Fruit fly (Drosophila melanogaster) whole organism, embryonic: ENCODE results near the gene CG6067.

Experiments
- Atf6 ChIP-seq: fragments of 200-800 bp; sonication (Bioruptor generic); IDR thresholded peaks from 2 replicates; pipeline ENCODE4 v1.3.6; 2022; ENCODE audit warnings: missing biosample characterization, missing genetic modification characterization
- CG10366 ChIP-seq: fragments of 200-800 bp; sonication (Bioruptor generic); IDR thresholded peaks from 2 replicates; pipeline ENCODE4 v1.3.6; 2022; ENCODE audit warnings: missing biosample characterization, missing genetic modification characterization
- CG12155 ChIP-seq: fragments of 200-800 bp; sonication (Bioruptor generic); optimal IDR thresholded peaks from 3 replicates; lab custom pipeline; 2016; ENCODE audit warnings: missing biosample characterization, missing genetic modification characterization
- CG12769 ChIP-seq: fragments of 200-800 bp; sonication (Bioruptor generic); optimal IDR thresholded peaks from 2 replicates; lab custom pipeline; 2019; ENCODE audit warnings: missing biosample characterization, mild to moderate bottlenecking, missing genetic modification characterization, moderate library complexity
- CG12942 ChIP-seq: fragments of 200-800 bp; sonication (Bioruptor generic); optimal IDR thresholded peaks from 3 replicates; lab custom pipeline; 2016; ENCODE audit warnings: missing biosample characterization, missing genetic modification characterization
- CG13287 ChIP-seq: fragments of 200-800 bp; sonication (Bioruptor generic); IDR thresholded peaks from 2 replicates; pipeline ENCODE4 v1.3.6; 2022; ENCODE audit warnings: missing biosample characterization, missing genetic modification characterization; ENCODE audit not compliant: partially characterized antibody
- CG1529 ChIP-seq: fragments of 200-800 bp; sonication (Bioruptor generic); optimal IDR thresholded peaks from 3 replicates; lab custom pipeline; 2018; ENCODE audit warnings: missing biosample characterization, missing genetic modification characterization
- CG15601 ChIP-seq: fragments of 200-800 bp; sonication (Bioruptor generic); optimal IDR thresholded peaks from 3 replicates; lab custom pipeline; 2019; ENCODE audit warnings: missing biosample characterization, mild to moderate bottlenecking, missing genetic modification characterization, moderate library complexity
- CG17612 ChIP-seq: fragments of 200-800 bp; sonication (Bioruptor generic); IDR thresholded peaks from 2 replicates; pipeline ENCODE4 v1.3.6; 2022; ENCODE audit warnings: missing biosample characterization, missing genetic modification characterization
- CG17829 ChIP-seq: fragments of 200-800 bp; optimal IDR thresholded peaks from 2 replicates; lab custom pipeline; 2019; ENCODE audit warnings: missing biosample characterization, mild to moderate bottlenecking, missing genetic modification characterization, moderate library complexity
- CG4328 ChIP-seq: fragments of 200-800 bp; sonication (Bioruptor generic); optimal IDR thresholded peaks from 3 replicates; lab custom pipeline; 2017; ENCODE audit warnings: missing biosample characterization, missing genetic modification reagents, missing genetic modification characterization
- CG7271 ChIP-seq: fragments of 200-800 bp; sonication (Bioruptor generic); optimal IDR thresholded peaks from 2 replicates; lab custom pipeline; 2018; ENCODE audit warnings: missing biosample characterization, mild to moderate bottlenecking, missing genetic modification characterization, moderate library complexity
- CG7786 ChIP-seq: fragments of 200-800 bp; sonication (Bioruptor generic); optimal IDR thresholded peaks from 2 replicates; lab custom pipeline; 2016; ENCODE audit warnings: missing biosample characterization, missing genetic modification characterization
- CG8765 ChIP-seq: fragments of 200-800 bp; sonication (Bioruptor generic); IDR thresholded peaks from 2 replicates; pipeline ENCODE4 v1.3.6; 2022; ENCODE audit warnings: missing biosample characterization, missing genetic modification characterization
- CG9727 ChIP-seq: fragments of 200-800 bp; sonication (Bioruptor generic); optimal IDR thresholded peaks from 3 replicates; lab custom pipeline; 2017; ENCODE audit warnings: missing biosample characterization, mild to moderate bottlenecking, missing genetic modification characterization
- D ChIP-seq, 2 experiments: fragments of 200-800 bp in 1 of 2; fragments of >200 bp in 1 of 2; sonication (Bioruptor generic) in 1 of 2; optimal IDR thresholded peaks; 2 replicates in 1 of 2; 3 replicates in 1 of 2; lab custom pipeline; 2017; ENCODE audit warnings: mild to moderate bottlenecking in 1 of 2, missing biosample characterization in 1 of 2, missing genetic modification characterization in 1 of 2, missing genetic modification reagents in 1 of 2
- Dip3 ChIP-seq: fragments of 200-800 bp; sonication (Bioruptor generic); optimal IDR thresholded peaks from 3 replicates; lab custom pipeline; 2016; ENCODE audit warnings: missing biosample characterization, missing genetic modification characterization
- Dp ChIP-seq: fragments of 200-800 bp; sonication (Bioruptor generic); optimal IDR thresholded peaks from 2 replicates; lab custom pipeline; 2018; ENCODE audit warnings: missing biosample characterization, mild to moderate bottlenecking, missing genetic modification characterization, moderate library complexity
- Drgx ChIP-seq: fragments of 200-800 bp; sonication (Bioruptor generic); IDR thresholded peaks from 2 replicates; pipeline ENCODE4 v1.3.6; 2022; ENCODE audit warnings: missing biosample characterization, missing genetic modification characterization
- H15 ChIP-seq: fragments of 200-800 bp; sonication (Bioruptor generic); IDR thresholded peaks from 3 replicates; pipeline ENCODE4 v1.3.6; 2022; ENCODE audit warnings: missing biosample characterization, missing genetic modification characterization
- HLH3B ChIP-seq: fragments of 200-800 bp; sonication (Bioruptor generic); IDR thresholded peaks from 2 replicates; pipeline ENCODE4 v1.3.6; 2022; ENCODE audit warnings: missing biosample characterization, missing genetic modification characterization
- HLH4C ChIP-seq: fragments of 200-800 bp; sonication (Bioruptor generic); IDR thresholded peaks from 3 replicates; pipeline ENCODE4 v1.3.6; 2022; ENCODE audit warnings: missing biosample characterization, missing genetic modification characterization; ENCODE audit not compliant: partially characterized antibody
- HLH54F ChIP-seq: fragments of 200-800 bp; sonication (Bioruptor generic); optimal IDR thresholded peaks from 3 replicates; lab custom pipeline; 2016; ENCODE audit warnings: missing biosample characterization, missing genetic modification characterization
- Hand ChIP-seq: fragments of 200-800 bp; sonication (Bioruptor generic); optimal IDR thresholded peaks from 2 replicates; lab custom pipeline; 2017; ENCODE audit warnings: mild to moderate bottlenecking, missing biosample characterization, missing genetic modification reagents, missing genetic modification characterization
- Hey ChIP-seq: fragments of 200-800 bp; sonication (Bioruptor generic); optimal IDR thresholded peaks from 3 replicates; lab custom pipeline; 2018; ENCODE audit warnings: missing biosample characterization, mild to moderate bottlenecking, missing genetic modification characterization
- Hr39 ChIP-seq: fragments of >200 bp; optimal IDR thresholded peaks from 2 replicates; lab custom pipeline; 2017
- NfI ChIP-seq: fragments of 200-800 bp; sonication (Bioruptor generic); optimal IDR thresholded peaks from 3 replicates; lab custom pipeline; 2018; ENCODE audit warnings: missing biosample characterization, mild to moderate bottlenecking, missing genetic modification characterization, moderate library complexity
- ab ChIP-seq: fragments of 200-800 bp; sonication (Bioruptor generic); optimal IDR thresholded peaks from 2 replicates; lab custom pipeline; 2016; ENCODE audit warnings: missing biosample characterization, missing genetic modification characterization
- aop ChIP-seq: fragments of 200-800 bp; sonication (Bioruptor generic); IDR thresholded peaks from 2 replicates; pipeline ENCODE4 v1.3.6; 2022; ENCODE audit warnings: missing biosample characterization, missing genetic modification characterization
- caup ChIP-seq: fragments of 200-800 bp; sonication (Bioruptor generic); optimal IDR thresholded peaks from 3 replicates; lab custom pipeline; 2017; ENCODE audit warnings: missing biosample characterization, mild to moderate bottlenecking, missing genetic modification characterization, moderate library complexity; ENCODE audit not compliant: severe bottlenecking
- chif ChIP-seq, 2 experiments: fragments of 200-800 bp; sonication (Bioruptor generic); optimal IDR thresholded peaks; 3 replicates each; lab custom pipeline; 2016; ENCODE audit warnings: missing biosample characterization in 2 of 2, missing genetic modification characterization in 2 of 2
- ci ChIP-seq: fragments of 200-800 bp; sonication (Bioruptor generic); IDR thresholded peaks from 3 replicates; pipeline ENCODE4 v1.3.6; 2022; ENCODE audit warnings: missing biosample characterization, missing genetic modification characterization
- eyg ChIP-seq: fragments of 200-800 bp; sonication (Bioruptor generic); optimal IDR thresholded peaks from 3 replicates; lab custom pipeline; 2016; ENCODE audit warnings: missing biosample characterization, missing genetic modification characterization
- gem ChIP-seq: fragments of 200-800 bp; sonication (Bioruptor generic); optimal IDR thresholded peaks from 2 replicates; lab custom pipeline; 2019; ENCODE audit warnings: missing biosample characterization, mild to moderate bottlenecking, missing genetic modification characterization, moderate library complexity
- h ChIP-seq: fragments of >200 bp; optimal IDR thresholded peaks from 2 replicates; lab custom pipeline; 2017
- hbn ChIP-seq: fragments of 200-800 bp; sonication (Bioruptor generic); IDR thresholded peaks from 2 replicates; pipeline ENCODE4 v1.3.6; 2022; ENCODE audit warnings: missing biosample characterization, missing genetic modification characterization; ENCODE audit not compliant: partially characterized antibody
- ind ChIP-seq: fragments of 200-800 bp; sonication (Bioruptor generic); optimal IDR thresholded peaks from 3 replicates; lab custom pipeline; 2016; ENCODE audit warnings: missing biosample characterization, missing genetic modification characterization
- insv ChIP-seq, 2 experiments: fragments of 200-800 bp; sonication (Bioruptor generic); optimal IDR thresholded peaks; 3 replicates each; lab custom pipeline; 2016 to 2018; ENCODE audit warnings: missing biosample characterization in 2 of 2, missing genetic modification characterization in 2 of 2
- jumu ChIP-seq: fragments of 200-800 bp; sonication (Bioruptor generic); optimal IDR thresholded peaks from 3 replicates; lab custom pipeline; 2016; ENCODE audit warnings: missing biosample characterization, missing genetic modification characterization
- kay ChIP-seq: fragments of 200-800 bp; sonication (Bioruptor generic); optimal IDR thresholded peaks from 2 replicates; lab custom pipeline; 2016; ENCODE audit warnings: missing biosample characterization, missing genetic modification characterization
- lmd ChIP-seq: fragments of 200-800 bp; sonication (Bioruptor generic); IDR thresholded peaks from 2 replicates; pipeline ENCODE4 v1.3.6; 2022; ENCODE audit warnings: missing biosample characterization, missing genetic modification characterization
- peb ChIP-seq: fragments of 200-800 bp; sonication (Bioruptor generic); IDR thresholded peaks from 2 replicates; pipeline ENCODE4 v1.3.6; 2022; ENCODE audit warnings: missing biosample characterization, missing genetic modification characterization
- ranshi ChIP-seq: fragments of 200-800 bp; sonication (Bioruptor generic); IDR thresholded peaks from 2 replicates; pipeline ENCODE4 v1.3.6; 2022; ENCODE audit warnings: missing biosample characterization, missing genetic modification characterization
- row ChIP-seq: fragments of 200-800 bp; sonication (Bioruptor generic); IDR thresholded peaks from 3 replicates; pipeline ENCODE4 v1.3.6; 2022; ENCODE audit warnings: missing biosample characterization, missing genetic modification characterization
- sens ChIP-seq: fragments of 200-800 bp; sonication (Bioruptor generic); peaks from one replicate; lab custom pipeline; 2016; ENCODE audit warnings: missing biosample characterization, missing genetic modification characterization
- slbo ChIP-seq: fragments of 200-800 bp; sonication (Bioruptor generic); IDR thresholded peaks from 2 replicates; pipeline ENCODE4 v1.3.6; 2022; ENCODE audit warnings: missing biosample characterization, missing genetic modification characterization
- stwl ChIP-seq: fragments of 200-800 bp; sonication (Bioruptor generic); optimal IDR thresholded peaks from 3 replicates; lab custom pipeline; 2018; ENCODE audit warnings: missing biosample characterization, mild to moderate bottlenecking, missing genetic modification characterization, moderate library complexity
- yki ChIP-seq: fragments of >200 bp; optimal IDR thresholded peaks from 3 replicates; lab custom pipeline; 2018

The CG6067 gene

dm6 chrX:5920932-5921331 lies 34.5 kb upstream of the CG6067 start:
- TF ChIP-seq ind (GFP tag; lab: Kevin White, UChicago) (no peak), HLH4C (GFP tag; lab: Robert Waterston, UW) (0 out of 3 replicates have a peak, but pooled peaks have one; percentile 25), sens (peak; percentile 31), Drgx (GFP tag; lab: Robert Waterston, UW) (0 out of 2 replicates have a peak, but pooled peaks have one; percentile 6)

dm6 chrX:5922057-5922456 lies 33.4 kb upstream of the CG6067 start:
- TF ChIP-seq eyg (no peak), CG17829 (tag; lab: Kevin White, UChicago) (no peak), lmd (GFP tag; lab: Robert Waterston, UW) (no peak), row (GFP tag; lab: Robert Waterston, UW) (0 out of 3 replicates have a peak, but pooled peaks have one; percentile 28), ranshi (GFP tag; lab: Robert Waterston, UW) (no peak), CG13287 (GFP tag; lab: Robert Waterston, UW) (0 out of 2 replicates have a peak, but pooled peaks have one; percentile 6), stwl (tag; lab: Kevin White, UChicago) (peak; percentile 92)

dm6 chrX:5923124-5923523 lies 32.3 kb upstream of the CG6067 start:
- no peak for TF ChIP-seq insv (GFP tag; optimal IDR thresholded peaks at IDR 0.05; lab: Kevin White, UChicago)
- no peak for TF ChIP-seq CG4328 (GFP tag; lab: Kevin White, UChicago)
- TF ChIP-seq CG12769: peak; percentile 31
- no peak for TF ChIP-seq ab (GFP tag; lab: Kevin White, UChicago)
- TF ChIP-seq gem (tag; lab: Kevin White, UChicago): peak; percentile 55
- no peak for TF ChIP-seq h (lab: Kevin White, UChicago)
- peak; percentile 10 for TF ChIP-seq jumu (GFP tag; lab: Kevin White, UChicago)
- no peak for TF ChIP-seq CG12942
- no peak for TF ChIP-seq CG1529 (GFP tag; lab: Kevin White, UChicago)
- TF ChIP-seq CG17612 (GFP tag; lab: Robert Waterston, UW): no peak
- peak; percentile 55 for TF ChIP-seq slbo (GFP tag; lab: Robert Waterston, UW)
- TF ChIP-seq CG12155 (GFP tag; lab: Kevin White, UChicago): no peak
- no peak for TF ChIP-seq peb (GFP tag; lab: Robert Waterston, UW)
- TF ChIP-seq hbn (GFP tag; lab: Robert Waterston, UW): no peak
- TF ChIP-seq H15 (GFP tag; lab: Robert Waterston, UW): no peak
- TF ChIP-seq ci (GFP tag; lab: Robert Waterston, UW): 0 out of 3 replicates have a peak, but pooled peaks have one; percentile 17
- peak; percentile 16 for TF ChIP-seq ind (GFP tag; lab: Kevin White, UChicago)
- no peak for TF ChIP-seq yki
- TF ChIP-seq HLH3B (GFP tag; lab: Robert Waterston, UW): peak; percentile 42; the same call in 1 of the 2 replicates
- no peak for TF ChIP-seq NfI
- TF ChIP-seq Atf6 (GFP tag; lab: Robert Waterston, UW): peak; percentile 54; the same call in 1 of the 2 replicates
- TF ChIP-seq CG10366 (GFP tag; lab: Robert Waterston, UW): no peak
- no peak for TF ChIP-seq kay (GFP tag; lab: Kevin White, UChicago)
- no peak for TF ChIP-seq aop (GFP tag; lab: Robert Waterston, UW)
- peak; percentile 13 for TF ChIP-seq caup (GFP tag; lab: Kevin White, UChicago)
- no peak for TF ChIP-seq Hand (GFP tag; lab: Kevin White, UChicago)
- peak; percentile 86 for TF ChIP-seq sens
- no peak for TF ChIP-seq CG8765 (GFP tag; lab: Robert Waterston, UW)
- TF ChIP-seq Dp (GFP tag; lab: Kevin White, UChicago): no peak
- TF ChIP-seq CG9727 (GFP tag; lab: Kevin White, UChicago): peak; percentile 7
- no peak for TF ChIP-seq HLH54F (GFP tag; lab: Kevin White, UChicago)
- TF ChIP-seq Hey (tag; lab: Kevin White, UChicago): no peak
- no peak for TF ChIP-seq D (optimal IDR thresholded peaks at IDR 0.05; lab: Kevin White, UChicago)
- no peak for TF ChIP-seq D (GFP tag; optimal IDR thresholded peaks at IDR 0.05; lab: Kevin White, UChicago)
- peak; percentile 13 for TF ChIP-seq Dip3 (GFP tag; lab: Kevin White, UChicago)
- TF ChIP-seq chif (GFP tag; optimal IDR thresholded peaks at IDR 0.05; lab: Kevin White, UChicago): peak in 1 of 2 experiments; percentile 1
- TF ChIP-seq CG15601 (tag; lab: Kevin White, UChicago): no peak
- TF ChIP-seq CG7786 (GFP tag; lab: Kevin White, UChicago): peak; percentile 8
- no peak for TF ChIP-seq Hr39 (lab: Kevin White, UChicago)
- TF ChIP-seq CG7271 (tag; lab: Kevin White, UChicago): no peak
